Fruit fly (Drosophila melanogaster) whole organism, embryonic: Measurements from ENCODE around the gene CG42540.

Experiments used
- Bdp1 ChIP-seq: fragments of 200-800 bp; sonication (Bioruptor generic); optimal IDR thresholded peaks from 3 replicates; lab custom pipeline; 2016; ENCODE audit warnings: missing biosample characterization, missing genetic modification characterization
- CG10979 ChIP-seq: fragments of 200-800 bp; sonication (Bioruptor generic); optimal IDR thresholded peaks from 2 replicates; lab custom pipeline; 2018; ENCODE audit warnings: missing biosample characterization, mild to moderate bottlenecking, missing genetic modification characterization, moderate library complexity
- CG11247 ChIP-seq: fragments of 200-800 bp; sonication (Bioruptor generic); IDR thresholded peaks from 2 replicates; pipeline ENCODE4 v1.3.6; 2022; ENCODE audit warnings: missing biosample characterization, missing genetic modification characterization
- CG12769 ChIP-seq: fragments of 200-800 bp; sonication (Bioruptor generic); optimal IDR thresholded peaks from 2 replicates; lab custom pipeline; 2019; ENCODE audit warnings: missing biosample characterization, mild to moderate bottlenecking, missing genetic modification characterization, moderate library complexity
- CG15514 ChIP-seq: fragments of 200-800 bp; sonication (Bioruptor generic); optimal IDR thresholded peaks from 3 replicates; lab custom pipeline; 2017; ENCODE audit warnings: missing biosample characterization, missing genetic modification characterization, mild to moderate bottlenecking, moderate library complexity, missing genetic modification reagents
- CG17359 ChIP-seq: fragments of 200-800 bp; sonication (Bioruptor generic); optimal IDR thresholded peaks from 3 replicates; lab custom pipeline; 2018; ENCODE audit warnings: missing biosample characterization, mild to moderate bottlenecking, missing genetic modification characterization, moderate library complexity
- CG17361 ChIP-seq: fragments of 200-800 bp; sonication (Bioruptor generic); IDR thresholded peaks from 3 replicates; pipeline ENCODE4 v1.3.6; 2022; ENCODE audit warnings: missing biosample characterization, missing genetic modification characterization
- CG18599 ChIP-seq: fragments of 200-800 bp; sonication (Bioruptor generic); optimal IDR thresholded peaks from 3 replicates; lab custom pipeline; 2017; ENCODE audit warnings: missing biosample characterization, missing genetic modification characterization, mild to moderate bottlenecking, moderate library complexity, missing genetic modification reagents
- CG30431 ChIP-seq: fragments of 200-800 bp; sonication (Bioruptor generic); optimal IDR thresholded peaks from 2 replicates; lab custom pipeline; 2017; ENCODE audit warnings: missing biosample characterization, missing genetic modification characterization
- CG3163 ChIP-seq: fragments of 200-800 bp; sonication (Bioruptor generic); optimal IDR thresholded peaks from 3 replicates; lab custom pipeline; 2016; ENCODE audit warnings: missing biosample characterization, missing genetic modification characterization
- CG32767 ChIP-seq: fragments of 200-800 bp; sonication (Bioruptor generic); IDR thresholded peaks from 2 replicates; pipeline ENCODE4 v1.3.6; 2022; ENCODE audit warnings: missing biosample characterization, missing genetic modification characterization
- CG4424 ChIP-seq: fragments of 200-800 bp; sonication (Bioruptor generic); optimal IDR thresholded peaks from 3 replicates; lab custom pipeline; 2016; ENCODE audit warnings: missing biosample characterization, missing genetic modification characterization
- CG5953 ChIP-seq: fragments of 200-800 bp; sonication (Bioruptor generic); IDR thresholded peaks from 2 replicates; pipeline ENCODE4 v1.3.6; 2022; ENCODE audit warnings: missing biosample characterization, missing genetic modification characterization
- CG7839 ChIP-seq: fragments of 200-800 bp; sonication (Bioruptor generic); optimal IDR thresholded peaks from 3 replicates; lab custom pipeline; 2018; ENCODE audit warnings: missing biosample characterization, mild to moderate bottlenecking, missing genetic modification characterization, moderate library complexity
- CG8290 ChIP-seq, 3 experiments: fragments of 200-800 bp; sonication (Bioruptor generic); optimal IDR thresholded peaks; 2 replicates each; lab custom pipeline; 2016 to 2019; ENCODE audit warnings: missing biosample characterization in 3 of 3, missing genetic modification characterization in 3 of 3, mild to moderate bottlenecking in 2 of 3, moderate library complexity in 1 of 3
- CG8765 ChIP-seq: fragments of 200-800 bp; sonication (Bioruptor generic); IDR thresholded peaks from 2 replicates; pipeline ENCODE4 v1.3.6; 2022; ENCODE audit warnings: missing biosample characterization, missing genetic modification characterization
- CG9817 ChIP-seq: fragments of 200-800 bp; sonication (Bioruptor generic); optimal IDR thresholded peaks from 2 replicates; lab custom pipeline; 2018; ENCODE audit warnings: missing biosample characterization, mild to moderate bottlenecking, missing genetic modification characterization, moderate library complexity
- CTCF ChIP-seq: fragments of 200-800 bp; sonication (Bioruptor generic); optimal IDR thresholded peaks from 2 replicates; lab custom pipeline; 2017; ENCODE audit warnings: missing biosample characterization, mild to moderate bottlenecking, missing genetic modification characterization, moderate library complexity
- D ChIP-seq, 2 experiments: fragments of 200-800 bp in 1 of 2; fragments of >200 bp in 1 of 2; sonication (Bioruptor generic) in 1 of 2; optimal IDR thresholded peaks; 2 replicates in 1 of 2; 3 replicates in 1 of 2; lab custom pipeline; 2017; ENCODE audit warnings: mild to moderate bottlenecking in 1 of 2, missing biosample characterization in 1 of 2, missing genetic modification characterization in 1 of 2, missing genetic modification reagents in 1 of 2
- Ets65A ChIP-seq: fragments of 200-800 bp; sonication (Bioruptor generic); peaks from one replicate; lab custom pipeline; 2016; ENCODE audit warnings: missing biosample characterization, missing genetic modification characterization
- HLHmδ ChIP-seq: fragments of 200-800 bp; sonication (Bioruptor generic); optimal IDR thresholded peaks from 2 replicates; lab custom pipeline; 2018; ENCODE audit warnings: missing biosample characterization, mild to moderate bottlenecking, missing genetic modification characterization, moderate library complexity
- Hmr ChIP-seq: fragments of 200-800 bp; sonication (Bioruptor generic); optimal IDR thresholded peaks from 3 replicates; lab custom pipeline; 2017; ENCODE audit warnings: mild to moderate bottlenecking, missing biosample characterization, missing genetic modification reagents, missing genetic modification characterization
- Optix ChIP-seq: fragments of 200-800 bp; sonication (Bioruptor generic); IDR thresholded peaks from 3 replicates; pipeline ENCODE4 v1.3.6; 2022; ENCODE audit warnings: missing biosample characterization, missing genetic modification characterization
- PHDP ChIP-seq: fragments of 200-800 bp; sonication (Bioruptor generic); optimal IDR thresholded peaks from 3 replicates; lab custom pipeline; 2018; ENCODE audit warnings: missing biosample characterization, mild to moderate bottlenecking, missing genetic modification characterization, moderate library complexity
- Pdp1 ChIP-seq, 2 experiments: fragments of 200-800 bp; sonication (Bioruptor generic); optimal IDR thresholded peaks; 3 replicates each; lab custom pipeline; 2016; ENCODE audit warnings: missing biosample characterization in 2 of 2, missing genetic modification characterization in 2 of 2, mild to moderate bottlenecking in 1 of 2, moderate library complexity in 1 of 2
- Rfx ChIP-seq: fragments of 200-800 bp; sonication (Bioruptor generic); IDR thresholded peaks from 2 replicates; pipeline ENCODE4 v1.3.6; 2022; ENCODE audit warnings: missing biosample characterization, missing genetic modification characterization
- Side ChIP-seq: fragments of 200-800 bp; sonication (Bioruptor generic); optimal IDR thresholded peaks from 2 replicates; lab custom pipeline; 2016; ENCODE audit warnings: missing biosample characterization, missing genetic modification characterization
- Xbp1 ChIP-seq: fragments of 200-800 bp; sonication (Bioruptor generic); optimal IDR thresholded peaks from 3 replicates; lab custom pipeline; 2016; ENCODE audit warnings: missing biosample characterization, mild to moderate bottlenecking, missing genetic modification characterization
- Xrp1 ChIP-seq: fragments of 200-800 bp; sonication (Bioruptor generic); IDR thresholded peaks from 2 replicates; pipeline ENCODE4 v1.3.6; 2022; ENCODE audit warnings: missing biosample characterization, missing genetic modification characterization
- caup ChIP-seq: fragments of 200-800 bp; sonication (Bioruptor generic); optimal IDR thresholded peaks from 3 replicates; lab custom pipeline; 2017; ENCODE audit warnings: missing biosample characterization, mild to moderate bottlenecking, missing genetic modification characterization, moderate library complexity; ENCODE audit not compliant: severe bottlenecking
- ci ChIP-seq: fragments of 200-800 bp; sonication (Bioruptor generic); IDR thresholded peaks from 3 replicates; pipeline ENCODE4 v1.3.6; 2022; ENCODE audit warnings: missing biosample characterization, missing genetic modification characterization
- corto ChIP-seq: fragments of 200-800 bp; sonication (Bioruptor generic); optimal IDR thresholded peaks from 2 replicates; lab custom pipeline; 2016; ENCODE audit warnings: missing biosample characterization, mild to moderate bottlenecking, missing genetic modification characterization, moderate library complexity
- cwo ChIP-seq: fragments of 200-800 bp; sonication (Bioruptor generic); optimal IDR thresholded peaks from 3 replicates; lab custom pipeline; 2017; ENCODE audit warnings: missing biosample characterization, missing genetic modification characterization, mild to moderate bottlenecking, moderate library complexity, missing genetic modification reagents
- da ChIP-seq: fragments of 200-800 bp; sonication (Bioruptor generic); optimal IDR thresholded peaks from 2 replicates; lab custom pipeline; 2016; ENCODE audit warnings: missing biosample characterization, missing genetic modification characterization
- ems ChIP-seq: fragments of 200-800 bp; sonication (Bioruptor generic); optimal IDR thresholded peaks from 3 replicates; lab custom pipeline; 2016; ENCODE audit warnings: missing biosample characterization, missing genetic modification characterization
- gro ChIP-seq: fragments of 200-800 bp; sonication (Bioruptor generic); optimal IDR thresholded peaks from 2 replicates; lab custom pipeline; 2016; ENCODE audit warnings: missing biosample characterization, missing genetic modification characterization
- gsb-n ChIP-seq: fragments of 200-800 bp; sonication (Bioruptor generic); optimal IDR thresholded peaks from 3 replicates; lab custom pipeline; 2018; ENCODE audit warnings: missing biosample characterization, mild to moderate bottlenecking, missing genetic modification characterization
- jing ChIP-seq: fragments of 200-800 bp; sonication (Bioruptor generic); optimal IDR thresholded peaks from 2 replicates; lab custom pipeline; 2018; ENCODE audit warnings: missing biosample characterization, mild to moderate bottlenecking, missing genetic modification characterization
- jumu ChIP-seq: fragments of 200-800 bp; sonication (Bioruptor generic); optimal IDR thresholded peaks from 3 replicates; lab custom pipeline; 2016; ENCODE audit warnings: missing biosample characterization, missing genetic modification characterization
- kni ChIP-seq: fragments of 200-800 bp; sonication (Bioruptor generic); optimal IDR thresholded peaks from 3 replicates; lab custom pipeline; 2017; ENCODE audit warnings: mild to moderate bottlenecking, missing biosample characterization, missing genetic modification reagents, missing genetic modification characterization
- lbe ChIP-seq: fragments of 200-800 bp; sonication (Bioruptor generic); optimal IDR thresholded peaks from 2 replicates; lab custom pipeline; 2016; ENCODE audit warnings: missing biosample characterization, mild to moderate bottlenecking, missing genetic modification characterization
- p53 ChIP-seq: fragments of 200-800 bp; sonication (Bioruptor generic); optimal IDR thresholded peaks from 2 replicates; lab custom pipeline; 2016; ENCODE audit warnings: missing biosample characterization, missing genetic modification characterization
- pnt ChIP-seq: fragments of 200-800 bp; sonication (Bioruptor generic); optimal IDR thresholded peaks from 3 replicates; lab custom pipeline; 2016; ENCODE audit warnings: missing biosample characterization, missing genetic modification characterization
- sd ChIP-seq: fragments of 200-800 bp; sonication (Bioruptor generic); optimal IDR thresholded peaks from 3 replicates; lab custom pipeline; 2018; ENCODE audit warnings: missing biosample characterization, mild to moderate bottlenecking, missing genetic modification characterization, moderate library complexity
- sens ChIP-seq: fragments of 200-800 bp; sonication (Bioruptor generic); peaks from one replicate; lab custom pipeline; 2016; ENCODE audit warnings: missing biosample characterization, missing genetic modification characterization
- sim ChIP-seq: fragments of 200-800 bp; sonication (Bioruptor generic); IDR thresholded peaks from 2 replicates; pipeline ENCODE4 v1.3.6; 2022; ENCODE audit warnings: missing biosample characterization, missing genetic modification characterization
- sisA ChIP-seq: fragments of 200-800 bp; sonication (Bioruptor generic); IDR thresholded peaks from 2 replicates; pipeline ENCODE4 v1.3.6; 2022; ENCODE audit warnings: missing biosample characterization, missing genetic modification characterization
- sug ChIP-seq: fragments of 200-800 bp; optimal IDR thresholded peaks from 2 replicates; lab custom pipeline; 2019; ENCODE audit warnings: missing biosample characterization, mild to moderate bottlenecking, missing genetic modification characterization, moderate library complexity
- zfh2 ChIP-seq: fragments of 200-800 bp; sonication (Bioruptor generic); optimal IDR thresholded peaks from 2 replicates; lab custom pipeline; 2016; ENCODE audit warnings: missing biosample characterization, missing genetic modification characterization

CG42540 gene

dm6 chr3L:4543034-4543806 lies 12.7 kb upstream of the CG42540 start (continued):
- peak; percentile 92 for TF ChIP-seq CG3163
- TF ChIP-seq sim (GFP tag; lab: Robert Waterston, UW) = 0 out of 2 replicates have a peak, but pooled peaks have one; percentile 34
- TF ChIP-seq CG17361 (GFP tag; lab: Robert Waterston, UW) = no peak
- peak; percentile 25 for TF ChIP-seq CG7839 (tag; lab: Kevin White, UChicago)
- peak; percentile 46 for TF ChIP-seq caup (GFP tag; lab: Kevin White, UChicago)
- peak; percentile 92 for TF ChIP-seq sens (GFP tag; lab: Kevin White, UChicago)
- TF ChIP-seq CG9817 (tag; lab: Kevin White, UChicago) = peak; percentile 28
- peak; percentile 50 for TF ChIP-seq zfh2 (GFP tag; lab: Kevin White, UChicago)
- TF ChIP-seq p53 (GFP tag; lab: Kevin White, UChicago) = no peak
- 0 out of 3 replicates have a peak, but pooled peaks have one; percentile 47 for TF ChIP-seq Optix (GFP tag; lab: Robert Waterston, UW)
- peak; percentile 78 for TF ChIP-seq CG18599 (GFP tag; lab: Kevin White, UChicago)
- TF ChIP-seq CG8290 (GFP tag; optimal IDR thresholded peaks at IDR 0.05; lab: Kevin White, UChicago) = no peak
- peak in 1 of 2 experiments; percentile 69 for TF ChIP-seq CG8290 (tag; optimal IDR thresholded peaks at IDR 0.05; lab: Kevin White, UChicago)
- TF ChIP-seq CG30431 = peak; percentile 13
- peak; percentile 32 for TF ChIP-seq jumu (GFP tag; lab: Kevin White, UChicago)
- peak; percentile 13 for TF ChIP-seq gro (GFP tag; lab: Kevin White, UChicago)
- no peak for TF ChIP-seq CG32767 (GFP tag; lab: Robert Waterston, UW)
- peak; percentile 34 for TF ChIP-seq ems (GFP tag; lab: Kevin White, UChicago)
- TF ChIP-seq CG17359 (tag; lab: Kevin White, UChicago) = peak; percentile 23
- TF ChIP-seq gsb-n = no peak
- no peak for TF ChIP-seq HLHmδ (GFP tag; lab: Kevin White, UChicago)
- TF ChIP-seq Xrp1 = peak; percentile 64; the same call in 1 of the 2 replicates
- no peak for TF ChIP-seq Ets65A (GFP tag; lab: Kevin White, UChicago)
- TF ChIP-seq CG4424 (GFP tag; lab: Kevin White, UChicago) = peak; percentile 5
- TF ChIP-seq Rfx (GFP tag; lab: Robert Waterston, UW) = peak; percentile 71
- TF ChIP-seq da (GFP tag; lab: Kevin White, UChicago) = peak; percentile 58
- no peak for TF ChIP-seq CG10979 (tag; lab: Kevin White, UChicago)
- no peak for TF ChIP-seq jing
- peak; percentile 23 for TF ChIP-seq Hmr (GFP tag; lab: Kevin White, UChicago)
- TF ChIP-seq pnt (GFP tag; lab: Kevin White, UChicago) = peak; percentile 6
- TF ChIP-seq CG11247 (GFP tag; lab: Robert Waterston, UW) = 0 out of 2 replicates have a peak, but pooled peaks have one; percentile 25
- TF ChIP-seq CG8765 (GFP tag; lab: Robert Waterston, UW) = peak; percentile 37; the same call in 1 of the 2 replicates
- TF ChIP-seq Side (GFP tag; lab: Kevin White, UChicago) = peak; percentile 49
- peak; percentile 26 for TF ChIP-seq corto (GFP tag; lab: Kevin White, UChicago)
- no peak for TF ChIP-seq D (optimal IDR thresholded peaks at IDR 0.05; lab: Kevin White, UChicago)
- no peak for TF ChIP-seq D (GFP tag; optimal IDR thresholded peaks at IDR 0.05; lab: Kevin White, UChicago)
- TF ChIP-seq sisA (GFP tag; lab: Robert Waterston, UW) = peak; percentile 40; the same call in 1 of the 2 replicates
- TF ChIP-seq, all 482 proteins: peak for 169

DNA sequence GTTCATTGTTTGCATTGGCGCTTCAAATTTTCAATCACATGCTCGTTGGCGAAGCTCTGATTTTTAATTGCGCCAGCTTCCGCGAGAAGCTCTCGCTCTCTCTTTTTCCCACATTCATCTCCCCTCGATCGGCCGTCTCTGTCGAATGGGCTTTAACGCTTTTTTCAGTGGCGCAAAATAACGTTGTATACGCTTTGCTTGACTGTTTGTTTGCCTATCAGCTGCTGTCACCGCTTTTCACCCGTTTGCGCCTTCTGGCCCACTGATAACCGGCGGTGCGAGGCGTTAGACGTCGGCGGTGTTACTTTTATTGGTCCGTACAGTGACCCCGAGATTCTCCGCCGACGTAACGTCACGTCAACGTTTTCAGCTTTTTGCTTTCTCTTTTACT lies 12.1 kb upstream of the CG42540 start:
- peak; percentile 20 for TF ChIP-seq kni (GFP tag; lab: Kevin White, UChicago)
- no peak for TF ChIP-seq Xbp1 (GFP tag; lab: Kevin White, UChicago)
- TF ChIP-seq sug (tag; lab: Kevin White, UChicago) = peak; percentile 72
- no peak for TF ChIP-seq PHDP
- peak; percentile 19 for TF ChIP-seq cwo (GFP tag; lab: Kevin White, UChicago)
- no peak for TF ChIP-seq CTCF (GFP tag; lab: Kevin White, UChicago)
- no peak for TF ChIP-seq Bdp1
- peak; percentile 16 for TF ChIP-seq CG12769 (tag; lab: Kevin White, UChicago)
- 0 out of 3 replicates have a peak, but pooled peaks have one; percentile 35 for TF ChIP-seq ci
- TF ChIP-seq Pdp1 (GFP tag; optimal IDR thresholded peaks at IDR 0.05; lab: Kevin White, UChicago) = peak in 1 of 2 experiments; percentile 69
- peak; percentile 3 for TF ChIP-seq CG15514 (GFP tag; lab: Kevin White, UChicago)
- 0 out of 2 replicates have a peak, but pooled peaks have one; percentile 29 for TF ChIP-seq CG5953 (GFP tag; lab: Robert Waterston, UW)
- no peak for TF ChIP-seq lbe
- peak; percentile 27 for TF ChIP-seq sd (tag; lab: Kevin White, UChicago)
